Worm (Caenorhabditis elegans) whole organism, young adult: ENCODE results near the gene lbp-7.

Experiments
- B0019.2 ChIP-seq: fragments of 200-800 bp; sonication (Bioruptor generic); conservative IDR thresholded peaks from 2 replicates; pipeline ENCODE4 v1.3.6; 2022; ENCODE audit warnings: missing genetic modification reagents, missing genetic modification characterization, missing compliant biosample characterization
- B0035.1 ChIP-seq: sonication (generic microtip); optimal IDR thresholded peaks from 2 replicates; lab custom pipeline; 2016; ENCODE audit warnings: missing genetic modification characterization, mild to moderate bottlenecking, missing compliant biosample characterization, missing genotype, missing genetic modification reagents
- B0336.3 ChIP-seq: fragments of 200-800 bp; sonication (Bioruptor generic); IDR thresholded peaks from 2 replicates; pipeline ENCODE4 v1.3.6; 2022; ENCODE audit warnings: missing genetic modification characterization, missing compliant biosample characterization
- F22D6.2 ChIP-seq: sonication (generic microtip); optimal IDR thresholded peaks from 2 replicates; lab custom pipeline; 2016; ENCODE audit warnings: mild to moderate bottlenecking, missing genetic modification characterization, missing compliant biosample characterization
- F55B11.4 ChIP-seq: sonication (generic microtip); optimal IDR thresholded peaks from 2 replicates; lab custom pipeline; 2016; ENCODE audit warnings: missing compliant biosample characterization, missing genetic modification characterization, borderline replicate concordance; ENCODE audit not compliant: insufficient read depth
- F57A8.1 ChIP-seq: fragments of 200-800 bp; sonication (Bioruptor generic); optimal IDR thresholded peaks from 2 replicates; lab custom pipeline; 2018; ENCODE audit warnings: mild to moderate bottlenecking, missing genetic modification characterization, moderate library complexity, missing compliant biosample characterization
- F57C9.4 ChIP-seq: sonication (generic microtip); optimal IDR thresholded peaks from 2 replicates; lab custom pipeline; 2017; ENCODE audit warnings: mild to moderate bottlenecking, missing genetic modification characterization, missing compliant biosample characterization
- K11D2.4 ChIP-seq: fragments of 200-800 bp; sonication (Bioruptor generic); IDR thresholded peaks from 2 replicates; pipeline ENCODE4 v1.3.6; 2022; ENCODE audit warnings: missing genetic modification reagents, missing genetic modification characterization, missing compliant biosample characterization
- K12H6.12 ChIP-seq: fragments of 200-800 bp; sonication (Bioruptor generic); optimal IDR thresholded peaks from 2 replicates; lab custom pipeline; 2018; ENCODE audit warnings: mild to moderate bottlenecking, missing genetic modification characterization, missing compliant biosample characterization
- Y53G8AR.9 ChIP-seq: fragments of 200-800 bp; sonication (Bioruptor generic); conservative IDR thresholded peaks from 2 replicates; pipeline ENCODE4 v1.3.6; 2022; ENCODE audit warnings: missing genetic modification reagents, missing genetic modification characterization, missing compliant biosample characterization
- Y67H2A.10 ChIP-seq: fragments of 200-800 bp; sonication (Bioruptor generic); conservative IDR thresholded peaks from 2 replicates; pipeline ENCODE4 v1.3.6; 2022; ENCODE audit warnings: missing genetic modification reagents, missing genetic modification characterization, missing compliant biosample characterization
- Y79H2A.3 ChIP-seq: fragments of 200-800 bp; sonication (Bioruptor generic); conservative IDR thresholded peaks from 2 replicates; pipeline ENCODE4 v1.3.6; 2022; ENCODE audit warnings: missing genetic modification reagents, missing genetic modification characterization, missing compliant biosample characterization
- Y95B8A.8 ChIP-seq: fragments of 200-800 bp; sonication (Bioruptor generic); IDR thresholded peaks from 2 replicates; pipeline ENCODE4 v1.3.6; 2022; ENCODE audit warnings: missing genetic modification reagents, missing genetic modification characterization, missing compliant biosample characterization
- ZK185.1 ChIP-seq: sonication (generic microtip); optimal IDR thresholded peaks from 2 replicates; lab custom pipeline; 2016; ENCODE audit warnings: mild to moderate bottlenecking, missing genetic modification characterization, missing compliant biosample characterization; ENCODE audit not compliant: poor library complexity, severe bottlenecking
- ama-1 ChIP-seq, 3 experiments: fragments of 150-350 bp in 1 of 3; sonication (generic microtip) in 2 of 3; optimal IDR thresholded peaks; 2 replicates each; lab custom pipeline; 2014 to 2018; ENCODE audit warnings: missing biosample characterization in 2 of 3, missing genetic modification characterization in 2 of 3, missing genetic modification reagents in 2 of 3
- aptf-3 ChIP-seq: fragments of 200-800 bp; sonication (Bioruptor generic); IDR thresholded peaks from 2 replicates; pipeline ENCODE4 v1.3.6; 2022; ENCODE audit warnings: missing genetic modification characterization, missing compliant biosample characterization
- atf-7 ChIP-seq: sonication (generic microtip); optimal IDR thresholded peaks from 2 replicates; lab custom pipeline; 2017; ENCODE audit warnings: mild to moderate bottlenecking, missing genetic modification characterization, missing compliant biosample characterization
- athp-1 ChIP-seq: sonication (generic microtip); optimal IDR thresholded peaks from 2 replicates; lab custom pipeline; 2017; ENCODE audit warnings: mild to moderate bottlenecking, missing genetic modification characterization, missing compliant biosample characterization
- attf-3 ChIP-seq: fragments of 200-800 bp; sonication (Bioruptor generic); conservative IDR thresholded peaks from 2 replicates; pipeline ENCODE4 v1.3.6; 2022; ENCODE audit warnings: missing genetic modification reagents, missing genetic modification characterization, missing compliant biosample characterization
- attf-5 ChIP-seq: fragments of 200-800 bp; sonication (Bioruptor generic); optimal IDR thresholded peaks from 2 replicates; lab custom pipeline; 2018; ENCODE audit warnings: mild to moderate bottlenecking, missing genetic modification characterization, missing compliant biosample characterization
- attf-6 ChIP-seq: fragments of 200-800 bp; sonication (Bioruptor generic); IDR thresholded peaks from 2 replicates; pipeline ENCODE4 v1.3.6; 2022; ENCODE audit warnings: missing genetic modification reagents, missing genetic modification characterization, missing compliant biosample characterization
- bed-2 ChIP-seq: fragments of 200-800 bp; sonication (Bioruptor generic); IDR thresholded peaks from 2 replicates; pipeline ENCODE4 v1.3.6; 2022; ENCODE audit warnings: missing genetic modification reagents, missing genetic modification characterization, missing compliant biosample characterization
- ccch-3 ChIP-seq: fragments of 200-800 bp; sonication (Bioruptor generic); optimal IDR thresholded peaks from 2 replicates; lab custom pipeline; 2018; ENCODE audit warnings: mild to moderate bottlenecking, missing genetic modification characterization, missing compliant biosample characterization
- ceh-27 ChIP-seq: fragments of 200-800 bp; sonication (Bioruptor generic); optimal IDR thresholded peaks from 2 replicates; lab custom pipeline; 2018; ENCODE audit warnings: mild to moderate bottlenecking, missing genetic modification characterization, moderate library complexity, missing compliant biosample characterization
- ceh-40 ChIP-seq: fragments of 200-800 bp; sonication (Bioruptor generic); IDR thresholded peaks from 2 replicates; pipeline ENCODE4 v1.3.6; 2022; ENCODE audit warnings: missing genetic modification characterization, missing compliant biosample characterization
- ceh-79 ChIP-seq: sonication (generic microtip); optimal IDR thresholded peaks from 2 replicates; lab custom pipeline; 2017; ENCODE audit warnings: mild to moderate bottlenecking, missing genetic modification characterization, missing compliant biosample characterization
- ceh-91 ChIP-seq: fragments of 200-800 bp; sonication (Bioruptor generic); IDR thresholded peaks from 2 replicates; pipeline ENCODE4 v1.3.6; 2022; ENCODE audit warnings: missing genetic modification reagents, missing genetic modification characterization, missing compliant biosample characterization
- dox-1 ChIP-seq: fragments of 200-800 bp; sonication (Bioruptor generic); IDR thresholded peaks from 2 replicates; pipeline ENCODE4 v1.3.6; 2022; ENCODE audit warnings: missing genetic modification reagents, missing genetic modification characterization, missing compliant biosample characterization
- efl-1 ChIP-seq: fragments of 150-350 bp; optimal IDR thresholded peaks from 2 replicates; lab custom pipeline; 2014; ENCODE audit warnings: missing biosample characterization, missing genetic modification reagents, missing genetic modification characterization
- egl-18 ChIP-seq: fragments of 200-800 bp; sonication (Bioruptor generic); IDR thresholded peaks from 2 replicates; pipeline ENCODE4 v1.3.6; 2022; ENCODE audit warnings: missing genetic modification reagents, missing genetic modification characterization, missing compliant biosample characterization
- fkh-3 ChIP-seq: sonication (generic microtip); optimal IDR thresholded peaks from 2 replicates; lab custom pipeline; 2016; ENCODE audit warnings: mild to moderate bottlenecking, missing genetic modification characterization, missing compliant biosample characterization
- hlh-12 ChIP-seq: sonication (generic microtip); optimal IDR thresholded peaks from 2 replicates; lab custom pipeline; 2016; ENCODE audit warnings: missing genetic modification characterization, missing compliant biosample characterization
- hmg-1.2 ChIP-seq: fragments of 200-800 bp; sonication (Bioruptor generic); IDR thresholded peaks from 2 replicates; pipeline ENCODE4 v1.3.6; 2022; ENCODE audit warnings: missing genetic modification reagents, missing genetic modification characterization, missing compliant biosample characterization
- madf-3 ChIP-seq: fragments of 200-800 bp; sonication (Bioruptor generic); IDR thresholded peaks from 2 replicates; pipeline ENCODE4 v1.3.6; 2022; ENCODE audit warnings: missing genetic modification reagents, missing genetic modification characterization, missing compliant biosample characterization
- madf-6 ChIP-seq: fragments of 200-800 bp; sonication (Bioruptor generic); IDR thresholded peaks from 2 replicates; pipeline ENCODE4 v1.3.6; 2022; ENCODE audit warnings: missing genetic modification reagents, missing genetic modification characterization, missing compliant biosample characterization
- mel-28 ChIP-seq: sonication (generic microtip); optimal IDR thresholded peaks from 2 replicates; lab custom pipeline; 2016; ENCODE audit warnings: borderline replicate concordance, mild to moderate bottlenecking, missing genetic modification characterization, missing compliant biosample characterization
- nfya-2 ChIP-seq: fragments of 200-800 bp; sonication (Bioruptor generic); IDR thresholded peaks from 2 replicates; pipeline ENCODE4 v1.3.6; 2022; ENCODE audit warnings: missing genetic modification reagents, missing genetic modification characterization, missing compliant biosample characterization
- rcor-1 ChIP-seq: fragments of 200-800 bp; sonication (Bioruptor generic); IDR thresholded peaks from 2 replicates; pipeline ENCODE4 v1.3.6; 2022; ENCODE audit warnings: missing genetic modification reagents, missing genetic modification characterization, missing compliant biosample characterization
- rec-8 ChIP-seq, 2 experiments: sonication (generic microtip); optimal IDR thresholded peaks; 2 replicates each; lab custom pipeline; 2016; ENCODE audit warnings: mild to moderate bottlenecking in 2 of 2, missing genetic modification characterization in 2 of 2, missing genetic modification reagents in 2 of 2, missing genotype in 2 of 2, missing biosample characterization in 1 of 2, missing compliant biosample characterization in 1 of 2, moderate library complexity in 1 of 2
- snpc-1.1 ChIP-seq: sonication (generic microtip); optimal IDR thresholded peaks from 2 replicates; lab custom pipeline; 2017; ENCODE audit warnings: missing genetic modification characterization, mild to moderate bottlenecking, missing compliant biosample characterization, antibody characterized with exemption, moderate library complexity, missing genotype, missing genetic modification reagents; ENCODE audit not compliant: insufficient read depth
- snpc-4 ChIP-seq, 5 experiments: fragments of 150-350 bp in 1 of 5; sonication (generic microtip) in 4 of 5; optimal IDR thresholded peaks; 2 replicates each; lab custom pipeline; 2014 to 2018; ENCODE audit warnings: missing genetic modification characterization in 5 of 5, missing biosample characterization in 3 of 5, antibody characterized with exemption in 2 of 5, mild to moderate bottlenecking in 2 of 5, missing compliant biosample characterization in 2 of 5, missing genotype in 2 of 5, moderate library complexity in 2 of 5, missing genetic modification reagents in 1 of 5
- sptf-2 ChIP-seq: fragments of 200-800 bp; sonication (Bioruptor generic); optimal IDR thresholded peaks from 2 replicates; lab custom pipeline; 2018; ENCODE audit warnings: mild to moderate bottlenecking, missing genetic modification characterization, missing compliant biosample characterization
- unc-62 ChIP-seq: fragments of 150-350 bp; optimal IDR thresholded peaks from 2 replicates; lab custom pipeline; 2014; ENCODE audit warnings: missing biosample characterization, missing genetic modification reagents, missing genetic modification characterization
- zim-3 ChIP-seq: sonication (generic microtip); optimal IDR thresholded peaks from 2 replicates; lab custom pipeline; 2017; ENCODE audit warnings: mild to moderate bottlenecking, missing genetic modification characterization, moderate library complexity, missing compliant biosample characterization
- ztf-25 ChIP-seq: fragments of 200-800 bp; sonication (Bioruptor generic); IDR thresholded peaks from 2 replicates; pipeline ENCODE4 v1.3.6; 2022; ENCODE audit warnings: missing genetic modification reagents, missing genetic modification characterization, missing compliant biosample characterization
- ztf-28 ChIP-seq: fragments of 200-800 bp; sonication (Bioruptor generic); IDR thresholded peaks from 2 replicates; pipeline ENCODE4 v1.3.6; 2022; ENCODE audit warnings: missing genetic modification reagents, missing genetic modification characterization, missing compliant biosample characterization

The lbp-7 gene

DNA sequence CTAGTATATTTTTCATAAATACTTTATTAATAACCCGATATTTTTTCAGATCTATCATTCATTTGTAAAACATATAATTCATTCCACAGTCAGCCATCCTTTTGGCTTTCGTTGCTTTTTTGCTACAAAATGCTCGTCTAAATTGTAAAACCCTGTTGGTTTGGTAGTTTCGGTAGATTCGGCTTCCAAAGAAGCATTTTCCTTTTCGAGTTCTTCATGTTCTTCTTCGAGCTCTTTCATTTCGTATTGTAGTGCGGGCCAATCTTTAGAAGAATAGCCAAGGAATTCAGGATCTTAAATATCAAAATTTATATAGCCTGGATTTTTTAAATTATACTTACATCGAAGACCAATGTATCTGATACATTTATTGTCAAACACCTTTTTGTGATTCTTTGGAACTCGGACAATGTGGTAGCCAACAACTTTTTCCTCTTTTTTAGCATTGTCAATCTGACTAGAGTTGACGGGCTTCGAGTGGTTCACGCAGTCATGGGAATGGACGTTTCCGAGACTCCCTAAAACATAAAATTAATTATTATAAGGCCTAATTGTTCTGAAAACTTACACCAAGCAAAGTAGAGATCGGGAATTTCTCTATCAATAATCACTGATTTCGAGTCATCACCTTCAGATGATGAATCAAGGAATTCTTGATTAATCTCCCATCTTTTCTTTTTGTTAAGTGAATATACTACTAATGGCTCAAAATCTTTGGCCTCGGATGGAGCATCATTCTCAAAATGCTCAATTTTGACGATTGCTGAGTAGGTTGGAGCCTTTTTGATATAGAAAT lies 29.0 kb downstream of the lbp-7 start (continued):
- no peak for TF ChIP-seq rec-8 (tag; optimal IDR thresholded peaks at IDR 0.05; lab: Kevin White, UChicago)
- no peak for TF ChIP-seq zim-3
- peak; percentile 71; the same call in 1 of the 2 replicates for TF ChIP-seq Y95B8A.8 (GFP tag; lab: Robert Waterston, UW)
- TF ChIP-seq nfya-2 (GFP tag; lab: Robert Waterston, UW): no peak
- no peak for TF ChIP-seq snpc-4 (GFP tag; optimal IDR thresholded peaks at IDR 0.05; lab: Kevin White, UChicago)
- no peak for TF ChIP-seq snpc-4 (tag; optimal IDR thresholded peaks at IDR 0.05; lab: Kevin White, UChicago)
- TF ChIP-seq mel-28 (tag; lab: Kevin White, UChicago): no peak
- TF ChIP-seq attf-6: no peak; the same call in 1 of the 2 replicates
- TF ChIP-seq atf-7: no peak
- no peak for TF ChIP-seq F57C9.4 (tag; lab: Kevin White, UChicago)
- no peak for TF ChIP-seq ZK185.1 (tag; lab: Kevin White, UChicago)
- TF ChIP-seq ceh-79 (tag; lab: Kevin White, UChicago): no peak
- TF ChIP-seq unc-62 (GFP tag; lab: Kevin White, UChicago): no peak
- no peak for TF ChIP-seq aptf-3 (GFP tag; lab: Robert Waterston, UW)
- no peak for TF ChIP-seq attf-5 (GFP tag; lab: Kevin White, UChicago)
- no peak for TF ChIP-seq rcor-1
- TF ChIP-seq athp-1 (tag; lab: Kevin White, UChicago): peak; percentile 1
- TF ChIP-seq ztf-28: peak; percentile 33; the same call in 1 of the 2 replicates
- TF ChIP-seq F22D6.2 (tag; lab: Kevin White, UChicago): no peak
- TF ChIP-seq F55B11.4: no peak
- TF ChIP-seq sptf-2 (GFP tag; lab: Kevin White, UChicago): no peak
- TF ChIP-seq ceh-27: no peak
- no peak for TF ChIP-seq madf-6 (GFP tag; lab: Robert Waterston, UW)
- no peak for TF ChIP-seq ccch-3 (GFP tag; lab: Kevin White, UChicago)
- 0 out of 2 replicates have a peak, but pooled peaks have one; percentile 8 for TF ChIP-seq attf-3 (GFP tag; lab: Robert Waterston, UW)
- no peak for TF ChIP-seq ceh-40
- no peak for TF ChIP-seq bed-2 (GFP tag; lab: Robert Waterston, UW)
- TF ChIP-seq hlh-12 (tag; lab: Kevin White, UChicago): no peak
- TF ChIP-seq F57A8.1 (GFP tag; lab: Kevin White, UChicago): no peak
- peak; percentile 15 for TF ChIP-seq B0336.3 (GFP tag; lab: Robert Waterston, UW)
- peak; percentile 6; the same call in 1 of the 2 replicates for TF ChIP-seq Y79H2A.3 (GFP tag; lab: Robert Waterston, UW)
- no peak for TF ChIP-seq B0035.1 (tag; lab: Kevin White, UChicago)
- peak; percentile 53 for TF ChIP-seq ama-1 (optimal IDR thresholded peaks at IDR 0.05; lab: Kevin White, UChicago)
- no peak for TF ChIP-seq ama-1 (GFP tag; optimal IDR thresholded peaks at IDR 0.05; lab: Kevin White, UChicago)
- TF ChIP-seq hmg-1.2: no peak
- no peak for TF ChIP-seq Y67H2A.10 (GFP tag; lab: Robert Waterston, UW)
- no peak for TF ChIP-seq ztf-25 (GFP tag; lab: Robert Waterston, UW)
- peak; percentile 45 for TF ChIP-seq K11D2.4 (GFP tag; lab: Robert Waterston, UW)
- TF ChIP-seq fkh-3 (tag; lab: Kevin White, UChicago): no peak
- no peak for TF ChIP-seq K12H6.12 (tag; lab: Kevin White, UChicago)
- TF ChIP-seq egl-18 (GFP tag; lab: Robert Waterston, UW): no peak
- peak; percentile 57 for TF ChIP-seq dox-1 (GFP tag; lab: Robert Waterston, UW)
- no peak for TF ChIP-seq snpc-1.1 (tag; lab: Kevin White, UChicago)
- no peak for TF ChIP-seq B0019.2 (GFP tag; lab: Robert Waterston, UW)
- no peak for TF ChIP-seq efl-1 (GFP tag; lab: Kevin White, UChicago)
- TF ChIP-seq Y53G8AR.9: no peak
- 0 out of 2 replicates have a peak, but pooled peaks have one; percentile 27 for TF ChIP-seq madf-3 (GFP tag; lab: Robert Waterston, UW)
- TF ChIP-seq ceh-91 (GFP tag; lab: Robert Waterston, UW): no peak
